2 fruit fly cellular contexts compared by ENCODE assay signal in the genomic region with DNA sequence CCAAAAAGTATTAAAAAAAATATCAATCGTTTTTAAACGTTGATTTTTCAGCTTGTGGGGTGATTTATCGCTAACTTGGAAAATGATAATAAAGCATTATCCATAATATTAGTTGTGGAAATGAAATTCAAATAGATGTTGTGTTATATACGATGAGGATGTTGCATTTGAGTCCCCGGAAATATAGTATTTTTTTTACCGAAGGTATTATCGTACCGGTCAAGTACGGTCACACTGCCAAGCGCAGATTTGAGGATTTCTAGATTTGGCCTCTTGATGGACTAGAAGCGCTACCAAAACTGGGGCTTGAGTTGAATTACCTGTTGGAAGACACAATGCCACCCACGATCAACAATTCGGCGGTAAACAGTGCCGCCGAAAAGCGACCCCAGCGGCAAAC.
TF ChIP-seq lines count a peak whose summit lies in the region.

No protein-coding gene starts in this region.

TF ChIP-seq in whole organism, embryonic, 481 proteins besides CTCF, POLR2A, EP300 and RAD21 (continued from another document and continues in another):
- TF ChIP-seq Side (GFP tag; optimal IDR thresholded peaks at IDR 0.05; lab: Kevin White, UChicago) (no peak), sug (tag; optimal IDR thresholded peaks at IDR 0.05; lab: Kevin White, UChicago) (peak; percentile 21), CG7556 (GFP tag; optimal IDR thresholded peaks at IDR 0.05; lab: Kevin White, UChicago) (no peak), seq (GFP tag; IDR thresholded peaks at IDR 0.05; lab: Robert Waterston, UW) (no peak), wdn (GFP tag; IDR thresholded peaks at IDR 0.05; lab: Robert Waterston, UW) (no peak), Ssrp (tag; optimal IDR thresholded peaks at IDR 0.05; lab: Kevin White, UChicago) (peak; percentile 28), CG15696 (tag; optimal IDR thresholded peaks at IDR 0.05; lab: Kevin White, UChicago) (no peak), chif (GFP tag; optimal IDR thresholded peaks at IDR 0.05; lab: Kevin White, UChicago) (peak; percentile 3 to 37), Mrtf (GFP tag; IDR thresholded peaks at IDR 0.05; lab: Robert Waterston, UW) (no peak), nau (GFP tag; optimal IDR thresholded peaks at IDR 0.05; lab: Kevin White, UChicago) (no peak), CG7987 (GFP tag; optimal IDR thresholded peaks at IDR 0.05; lab: Kevin White, UChicago) (no peak), tup (GFP tag; optimal IDR thresholded peaks at IDR 0.05; lab: Kevin White, UChicago) (no peak), gcm (GFP tag; optimal IDR thresholded peaks at IDR 0.05; lab: Kevin White, UChicago) (no peak), bowl (GFP tag; IDR thresholded peaks at IDR 0.05; lab: Robert Waterston, UW) (no peak), CG2129 (GFP tag; IDR thresholded peaks at IDR 0.05; lab: Robert Waterston, UW; ENCODE audit: partially characterized antibody) (no peak), Dek (tag; optimal IDR thresholded peaks at IDR 0.05; lab: Kevin White, UChicago) (peak; percentile 11), Oaz (GFP tag; IDR thresholded peaks at IDR 0.05; lab: Robert Waterston, UW) (no peak), ranshi (GFP tag; IDR thresholded peaks at IDR 0.05; lab: Robert Waterston, UW) (0 out of 2 replicates have a peak, but pooled peaks have one; percentile 28), grau (tag; optimal IDR thresholded peaks at IDR 0.05; lab: Kevin White, UChicago) (peak; percentile 46), CG2889 (GFP tag; IDR thresholded peaks at IDR 0.05; lab: Robert Waterston, UW) (no peak), CG13287 (GFP tag; IDR thresholded peaks at IDR 0.05; lab: Robert Waterston, UW; ENCODE audit: partially characterized antibody) (no peak), PHDP (tag; optimal IDR thresholded peaks at IDR 0.05; lab: Kevin White, UChicago) (no peak), HmgD (GFP tag; optimal IDR thresholded peaks at IDR 0.05; lab: Kevin White, UChicago) (peak; percentile 27), MBD-R2 (GFP tag; IDR thresholded peaks at IDR 0.05; lab: Robert Waterston, UW) (peak; percentile 86), zfh1 (GFP tag; IDR thresholded peaks at IDR 0.05; lab: Robert Waterston, UW) (peak; percentile 58; the same call in 1 of the 3 replicates), Awh (GFP tag; IDR thresholded peaks at IDR 0.05; lab: Robert Waterston, UW) (no peak), CG11723 (GFP tag; optimal IDR thresholded peaks at IDR 0.05; lab: Kevin White, UChicago) (no peak), Taf1 (GFP tag; IDR thresholded peaks at IDR 0.05; lab: Robert Waterston, UW) (no peak), CG7357 (GFP tag; IDR thresholded peaks at IDR 0.05; lab: Robert Waterston, UW) (peak; percentile 91), Xrp1 (GFP tag; IDR thresholded peaks at IDR 0.05; lab: Robert Waterston, UW) (peak; percentile 49; the same call in 1 of the 2 replicates), Ets65A (GFP tag; lab: Kevin White, UChicago) (no peak), CG31224 (GFP tag; IDR thresholded peaks at IDR 0.05; lab: Robert Waterston, UW) (no peak), CG3281 (GFP tag; optimal IDR thresholded peaks at IDR 0.05; lab: Kevin White, UChicago) (no peak), ap (GFP tag; IDR thresholded peaks at IDR 0.05; lab: Robert Waterston, UW) (no peak), CG15479 (GFP tag; optimal IDR thresholded peaks at IDR 0.05; lab: Kevin White, UChicago) (no peak), klu (GFP tag; IDR thresholded peaks at IDR 0.05; lab: Robert Waterston, UW) (no peak), Myb (GFP tag; optimal IDR thresholded peaks at IDR 0.05; lab: Kevin White, UChicago) (peak; percentile 50), zen (tag; optimal IDR thresholded peaks at IDR 0.05; lab: Kevin White, UChicago) (peak; percentile 34), Usf (GFP tag; optimal IDR thresholded peaks at IDR 0.05; lab: Kevin White, UChicago) (no peak), CG18011 (GFP tag; optimal IDR thresholded peaks at IDR 0.05; lab: Kevin White, UChicago) (no peak), disco-r (GFP tag; optimal IDR thresholded peaks at IDR 0.05; lab: Kevin White, UChicago) (no peak), usp (GFP tag; optimal IDR thresholded peaks at IDR 0.05; lab: Kevin White, UChicago) (no peak), Rx (GFP tag; IDR thresholded peaks at IDR 0.05; lab: Robert Waterston, UW) (no peak), zf30C (GFP tag; optimal IDR thresholded peaks at IDR 0.05; lab: Kevin White, UChicago) (no peak), sima (GFP tag; optimal IDR thresholded peaks at IDR 0.05; lab: Kevin White, UChicago) (no peak), pfk (GFP tag; optimal IDR thresholded peaks at IDR 0.05; lab: Kevin White, UChicago) (no peak), CG12219 (GFP tag; optimal IDR thresholded peaks at IDR 0.05; lab: Kevin White, UChicago) (no peak), CG31365 (tag; optimal IDR thresholded peaks at IDR 0.05; lab: Kevin White, UChicago) (no peak), CG7786 (GFP tag; optimal IDR thresholded peaks at IDR 0.05; lab: Kevin White, UChicago) (peak; percentile 24), slou (GFP tag; optimal IDR thresholded peaks at IDR 0.05; lab: Kevin White, UChicago) (no peak), CG8281 (tag; optimal IDR thresholded peaks at IDR 0.05; lab: Kevin White, UChicago) (no peak), CG9609 (GFP tag; optimal IDR thresholded peaks at IDR 0.05; lab: Kevin White, UChicago) (no peak), CG12744 (GFP tag; optimal IDR thresholded peaks at IDR 0.05; lab: Kevin White, UChicago) (no peak), Mad (GFP tag; optimal IDR thresholded peaks at IDR 0.05; lab: Kevin White, UChicago) (no peak), CG17359 (tag; optimal IDR thresholded peaks at IDR 0.05; lab: Kevin White, UChicago) (peak; percentile 54), CG1233 (GFP tag; optimal IDR thresholded peaks at IDR 0.05; lab: Kevin White, UChicago) (no peak), CG8089 (GFP tag; optimal IDR thresholded peaks at IDR 0.05; lab: Kevin White, UChicago) (no peak), H2.0 (GFP tag; IDR thresholded peaks at IDR 0.05; lab: Robert Waterston, UW) (0 out of 2 replicates have a peak, but pooled peaks have one; percentile 5), cas (GFP tag; IDR thresholded peaks at IDR 0.05; lab: Robert Waterston, UW) (no peak), fd96Cb (tag; optimal IDR thresholded peaks at IDR 0.05; lab: Kevin White, UChicago) (no peak), pnt (GFP tag; optimal IDR thresholded peaks at IDR 0.05; lab: Kevin White, UChicago) (peak; percentile 1), CG11504 (tag; optimal IDR thresholded peaks at IDR 0.05; lab: Kevin White, UChicago) (no peak), lmd (GFP tag; IDR thresholded peaks at IDR 0.05; lab: Robert Waterston, UW) (peak; percentile 32; the same call in 1 of the 2 replicates), CG2199 (GFP tag; IDR thresholded peaks at IDR 0.05; lab: Robert Waterston, UW) (no peak), da (GFP tag; optimal IDR thresholded peaks at IDR 0.05; lab: Kevin White, UChicago) (no peak), bbx (GFP tag; IDR thresholded peaks at IDR 0.05; lab: Robert Waterston, UW; ENCODE audit: partially characterized antibody) (no peak)

TF ChIP-seq in whole organism, prepupa, 60 proteins besides CTCF, POLR2A, EP300 and RAD21 (continued from another document):
- no peak for TF ChIP-seq ss (GFP tag; optimal IDR thresholded peaks at IDR 0.05; lab: Kevin White, UChicago)
- TF ChIP-seq fd85E (GFP tag; optimal IDR thresholded peaks at IDR 0.05; lab: Kevin White, UChicago) = no peak
- no peak for TF ChIP-seq Gug (GFP tag; IDR thresholded peaks at IDR 0.05; lab: Robert Waterston, UW)
- no peak for TF ChIP-seq CG11902 (GFP tag; optimal IDR thresholded peaks at IDR 0.05; lab: Kevin White, UChicago)
- no peak for TF ChIP-seq esn (GFP tag; optimal IDR thresholded peaks at IDR 0.05; lab: Kevin White, UChicago)
- peak; percentile 37 for TF ChIP-seq CG1621 (tag; optimal IDR thresholded peaks at IDR 0.05; lab: Kevin White, UChicago)
- TF ChIP-seq Met (GFP tag; optimal IDR thresholded peaks at IDR 0.05; lab: Kevin White, UChicago) = no peak
- no peak for TF ChIP-seq CG11294 (GFP tag; IDR thresholded peaks at IDR 0.05; lab: Robert Waterston, UW)
- no peak for TF ChIP-seq Eip78C (GFP tag; lab: Kevin White, UChicago)
- no peak for TF ChIP-seq Hr38 (GFP tag; optimal IDR thresholded peaks at IDR 0.05; lab: Kevin White, UChicago)
- TF ChIP-seq CG16779 (tag; optimal IDR thresholded peaks at IDR 0.05; lab: Kevin White, UChicago) = no peak
- no peak for TF ChIP-seq Ets96B (tag; optimal IDR thresholded peaks at IDR 0.05; lab: Kevin White, UChicago)
- TF ChIP-seq Sox14 (GFP tag; optimal IDR thresholded peaks at IDR 0.05; lab: Kevin White, UChicago) = peak; percentile 31
- no peak for TF ChIP-seq net (GFP tag; optimal IDR thresholded peaks at IDR 0.05; lab: Kevin White, UChicago)
- TF ChIP-seq OdsH (GFP tag; optimal IDR thresholded peaks at IDR 0.05; lab: Kevin White, UChicago) = no peak
- no peak for TF ChIP-seq CG34406 (GFP tag; optimal IDR thresholded peaks at IDR 0.05; lab: Kevin White, UChicago)
- TF ChIP-seq dac (GFP tag; optimal IDR thresholded peaks at IDR 0.05; lab: Kevin White, UChicago) = no peak
- no peak for TF ChIP-seq vri (GFP tag; optimal IDR thresholded peaks at IDR 0.05; lab: Kevin White, UChicago)
- no peak for TF ChIP-seq spab (GFP tag; optimal IDR thresholded peaks at IDR 0.05; lab: Kevin White, UChicago)
- TF ChIP-seq CG8632 (GFP tag; optimal IDR thresholded peaks at IDR 0.05; lab: Kevin White, UChicago) = no peak
- TF ChIP-seq Eip75B (GFP tag; optimal IDR thresholded peaks at IDR 0.05; lab: Kevin White, UChicago) = no peak
- no peak for TF ChIP-seq Ets21C (GFP tag; optimal IDR thresholded peaks at IDR 0.05; lab: Kevin White, UChicago)
- no peak for TF ChIP-seq CG10669 (GFP tag; optimal IDR thresholded peaks at IDR 0.05; lab: Kevin White, UChicago)
- peak; percentile 18 for TF ChIP-seq lz (GFP tag; optimal IDR thresholded peaks at IDR 0.05; lab: Kevin White, UChicago)
- no peak for TF ChIP-seq svp (GFP tag; lab: Kevin White, UChicago)
- no peak for TF ChIP-seq Hr4 (GFP tag; optimal IDR thresholded peaks at IDR 0.05; lab: Kevin White, UChicago)
- no peak for TF ChIP-seq achi (GFP tag; optimal IDR thresholded peaks at IDR 0.05; lab: Kevin White, UChicago)
- TF ChIP-seq eg (GFP tag; IDR thresholded peaks at IDR 0.05; lab: Robert Waterston, UW) = peak; percentile 27; the same call in 1 of the 3 replicates
- TF ChIP-seq Hr39 (GFP tag; optimal IDR thresholded peaks at IDR 0.05; lab: Kevin White, UChicago) = no peak
